Fruit fly (Drosophila melanogaster): Measurements from ENCODE around the gene CG13950.

CG13950 gene

DNA sequence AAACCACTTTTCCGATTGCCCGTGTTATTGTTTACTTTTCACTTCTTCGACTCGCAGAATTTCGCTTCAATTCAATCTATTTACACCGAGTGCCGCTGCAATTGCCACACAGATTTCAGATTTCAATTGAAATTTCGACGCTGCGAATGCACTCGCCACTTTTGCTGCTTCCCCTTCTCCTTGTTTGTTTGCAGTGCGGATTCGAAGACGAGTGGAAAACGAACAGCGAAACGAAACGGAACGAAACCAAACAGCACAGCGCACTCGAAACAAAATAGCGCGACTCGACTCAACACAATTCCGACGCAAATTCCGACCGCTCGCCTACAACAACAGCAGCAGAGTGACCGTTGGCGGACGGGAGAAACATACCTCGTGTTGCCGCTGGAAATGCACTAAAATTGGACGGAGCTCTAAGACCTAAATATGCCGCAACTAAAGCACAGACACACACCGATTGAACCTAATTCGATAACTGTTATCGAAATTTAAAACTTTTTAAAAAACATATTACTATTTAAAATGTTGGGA is 9.2 kb upstream of the CG13950 start, which contains the start of gene drongo (continued):
- TF ChIP-seq Med (GFP tag) (peak; percentile 90), pita (GFP tag; optimal IDR thresholded peaks at IDR 0.05) (peak; percentile 74), danr (GFP tag; IDR thresholded peaks at IDR 0.05) (no peak), sna (GFP tag; IDR thresholded peaks at IDR 0.05; ENCODE audit: partially characterized antibody) (peak; percentile 52; the same call in 1 of the 2 replicates), CG8478 (optimal IDR thresholded peaks at IDR 0.05) (no peak), fru (optimal IDR thresholded peaks at IDR 0.05) (no peak), Atf6 (GFP tag; IDR thresholded peaks at IDR 0.05) (peak; percentile 34; the same call in 1 of the 2 replicates), pzg (GFP tag; optimal IDR thresholded peaks at IDR 0.05) (peak; percentile 98), sd (tag; optimal IDR thresholded peaks at IDR 0.05) (peak; percentile 86), tx (GFP tag; optimal IDR thresholded peaks at IDR 0.05) (no peak), salm (tag; optimal IDR thresholded peaks at IDR 0.05) (peak; percentile 67), Hr39 (optimal IDR thresholded peaks at IDR 0.05) (no peak), luna (GFP tag; optimal IDR thresholded peaks at IDR 0.05) (no peak), row (GFP tag; IDR thresholded peaks at IDR 0.05) (peak; percentile 24; the same call in 1 of the 3 replicates), cwo (GFP tag; optimal IDR thresholded peaks at IDR 0.05) (no peak), CG12299 (tag; optimal IDR thresholded peaks at IDR 0.05) (peak; percentile 52), ftz-f1 (GFP tag; optimal IDR thresholded peaks at IDR 0.05) (peak; percentile 9), CG6765 (GFP tag; optimal IDR thresholded peaks at IDR 0.05) (no peak), CG10321 (GFP tag; IDR thresholded peaks at IDR 0.05) (no peak), CG7745 (tag; optimal IDR thresholded peaks at IDR 0.05) (no peak), chm (GFP tag; IDR thresholded peaks at IDR 0.05) (peak; percentile 87), CG9609 (GFP tag; optimal IDR thresholded peaks at IDR 0.05) (peak; percentile 2), aop (GFP tag; IDR thresholded peaks at IDR 0.05) (no peak), slou (GFP tag; optimal IDR thresholded peaks at IDR 0.05) (no peak), Eip74EF (GFP tag; optimal IDR thresholded peaks at IDR 0.05) (peak in 1 of 2 experiments; percentile 10), Side (GFP tag; optimal IDR thresholded peaks at IDR 0.05) (no peak), tin (GFP tag; optimal IDR thresholded peaks at IDR 0.05) (no peak), CG1529 (GFP tag; optimal IDR thresholded peaks at IDR 0.05) (peak; percentile 16), corto (GFP tag; optimal IDR thresholded peaks at IDR 0.05) (no peak), bowl (GFP tag; IDR thresholded peaks at IDR 0.05) (no peak), CG9437 (GFP tag; optimal IDR thresholded peaks at IDR 0.05) (peak; percentile 28), CG10366 (GFP tag; IDR thresholded peaks at IDR 0.05) (no peak), ind (GFP tag; optimal IDR thresholded peaks at IDR 0.05) (no peak), ro (GFP tag; IDR thresholded peaks at IDR 0.05) (no peak), Chrac-16 (GFP tag; optimal IDR thresholded peaks at IDR 0.05) (no peak), CG7271 (tag; optimal IDR thresholded peaks at IDR 0.05) (no peak), Usf (GFP tag; optimal IDR thresholded peaks at IDR 0.05) (no peak), Optix (GFP tag; IDR thresholded peaks at IDR 0.05) (no peak), dmrt99B (tag; optimal IDR thresholded peaks at IDR 0.05) (no peak), ssp (GFP tag; IDR thresholded peaks at IDR 0.05) (no peak), vvl (GFP tag; IDR thresholded peaks at IDR 0.05) (peak; percentile 59; the same call in 1 of the 2 replicates), Fer1 (GFP tag; optimal IDR thresholded peaks at IDR 0.05) (peak; percentile 54), CG6689 (GFP tag; IDR thresholded peaks at IDR 0.05) (no peak), CG18011 (GFP tag; optimal IDR thresholded peaks at IDR 0.05) (no peak), Awh (GFP tag; IDR thresholded peaks at IDR 0.05) (no peak), Myb (GFP tag; optimal IDR thresholded peaks at IDR 0.05) (peak; percentile 84), CG33557 (GFP tag; optimal IDR thresholded peaks at IDR 0.05) (peak; percentile 33), sima (GFP tag; optimal IDR thresholded peaks at IDR 0.05) (no peak), CG32767 (GFP tag; IDR thresholded peaks at IDR 0.05) (no peak), CG8281 (tag; optimal IDR thresholded peaks at IDR 0.05) (no peak), CG5180 (GFP tag; optimal IDR thresholded peaks at IDR 0.05) (peak; percentile 28), Dip3 (GFP tag; optimal IDR thresholded peaks at IDR 0.05) (peak; percentile 18)

Data from whole organism, embryonic.